Worm (Caenorhabditis elegans): Measurements from ENCODE around the gene C55B6.7.

C55B6.7 gene

ce11 chrX:7191882-7192281 is at the start of gene C55B6.7:
C55B6.7 (minus strand) TSS chrX:7191982.
- no peak for TF ChIP-seq elt-3 (tag; optimal IDR thresholded peaks at IDR 0.05)
- no peak for TF ChIP-seq egl-27 (tag; optimal IDR thresholded peaks at IDR 0.05)
- TF ChIP-seq ceh-16 (tag; optimal IDR thresholded peaks at IDR 0.05), result no peak
- no peak for TF ChIP-seq nhr-23 (tag; optimal IDR thresholded peaks at IDR 0.05)

- no peak for TF ChIP-seq zag-1 (tag; optimal IDR thresholded peaks at IDR 0.05)
Measured at ce11 chrX:7238562-7238961, 46.8 kb upstream of the C55B6.7 start, which contains the start of gene F46H5.3. F46H5.3 (minus strand) TSS chrX:7238662.

- TF ChIP-seq sma-9 (GFP tag; optimal IDR thresholded peaks at IDR 0.05) (peak; percentile 51), sma-9 (tag; optimal IDR thresholded peaks at IDR 0.05) (no peak), F13H6.1 (tag; optimal IDR thresholded peaks at IDR 0.05) (peak; percentile 87), lin-39 (tag; optimal IDR thresholded peaks at IDR 0.05) (no peak), unc-39 (tag; optimal IDR thresholded peaks at IDR 0.05) (no peak), lsy-2 (tag; optimal IDR thresholded peaks at IDR 0.05) (peak in 1 of 2 experiments; percentile 48), sem-4 (tag; optimal IDR thresholded peaks at IDR 0.05) (peak; percentile 56), gmeb-1 (tag; optimal IDR thresholded peaks at IDR 0.05) (no peak), lin-13 (GFP tag; optimal IDR thresholded peaks at IDR 0.05) (peak; percentile 6), ztf-4 (tag; optimal IDR thresholded peaks at IDR 0.05) (peak; percentile 55), nhr-129 (tag; optimal IDR thresholded peaks at IDR 0.05) (peak; percentile 85), mab-5 (tag; optimal IDR thresholded peaks at IDR 0.05) (peak; percentile 57), C34F6.9 (tag; optimal IDR thresholded peaks at IDR 0.05) (peak; percentile 45), nhr-6 (tag; optimal IDR thresholded peaks at IDR 0.05) (peak; percentile 39)
Measured at ce11 chrX:7236717-7237116, 44.9 kb upstream of the C55B6.7 start.

- peak; percentile 44 for TF ChIP-seq Y55F3AM.14 (GFP tag; optimal IDR thresholded peaks at IDR 0.05)
- peak; percentile 95 for TF ChIP-seq F13H6.1 (tag; optimal IDR thresholded peaks at IDR 0.05)
- TF ChIP-seq elt-1 (tag; optimal IDR thresholded peaks at IDR 0.05), result no peak
- no peak for TF ChIP-seq nhr-12 (tag; optimal IDR thresholded peaks at IDR 0.05)
- TF ChIP-seq dmd-4 (tag; optimal IDR thresholded peaks at IDR 0.05), result no peak
- TF ChIP-seq unc-55 (GFP tag; optimal IDR thresholded peaks at IDR 0.05), result peak; percentile 44
- peak; percentile 32 to 37 for TF ChIP-seq lsy-2 (tag; optimal IDR thresholded peaks at IDR 0.05)
- TF ChIP-seq crh-2 (tag; optimal IDR thresholded peaks at IDR 0.05), result peak; percentile 76
- peak; percentile 75 for TF ChIP-seq C34F6.9 (tag; optimal IDR thresholded peaks at IDR 0.05)
- TF ChIP-seq ztf-4 (tag; optimal IDR thresholded peaks at IDR 0.05), result peak; percentile 28
- no peak for TF ChIP-seq nhr-23 (tag; optimal IDR thresholded peaks at IDR 0.05)
- peak; percentile 36 for TF ChIP-seq snpc-4 (tag; optimal IDR thresholded peaks at IDR 0.05)
- peak; percentile 94 for TF ChIP-seq unc-39 (tag; optimal IDR thresholded peaks at IDR 0.05)
- peak; percentile 56 for TF ChIP-seq sem-4 (tag; optimal IDR thresholded peaks at IDR 0.05)
- TF ChIP-seq sma-9 (GFP tag; optimal IDR thresholded peaks at IDR 0.05), result peak; percentile 58
- no peak for TF ChIP-seq sma-9 (tag; optimal IDR thresholded peaks at IDR 0.05)
- TF ChIP-seq gmeb-1 (tag; optimal IDR thresholded peaks at IDR 0.05), result peak; percentile 13
- TF ChIP-seq lin-13 (GFP tag; optimal IDR thresholded peaks at IDR 0.05), result peak; percentile 41
- no peak for TF ChIP-seq ceh-82 (tag; optimal IDR thresholded peaks at IDR 0.05)
- peak; percentile 70 for TF ChIP-seq zag-1 (tag; optimal IDR thresholded peaks at IDR 0.05)
- TF ChIP-seq nhr-129 (tag; optimal IDR thresholded peaks at IDR 0.05), result peak; percentile 80
- peak; percentile 1 for TF ChIP-seq fos-1 (tag; optimal IDR thresholded peaks at IDR 0.05)
- no peak for TF ChIP-seq mbf-1 (tag; optimal IDR thresholded peaks at IDR 0.05)
Measured at ce11 chrX:7234723-7235203, 43.0 kb upstream of the C55B6.7 start.

ce11 chrX:7234074-7234453 is 42.3 kb upstream of the C55B6.7 start:
- TF ChIP-seq R02D3.7 (tag; optimal IDR thresholded peaks at IDR 0.05) (no peak), ztf-1 (GFP tag; conservative IDR thresholded peaks at IDR 0.05) (no peak), gmeb-1 (tag; optimal IDR thresholded peaks at IDR 0.05) (no peak), unc-39 (tag; optimal IDR thresholded peaks at IDR 0.05) (no peak), ztf-11 (tag; optimal IDR thresholded peaks at IDR 0.05) (no peak)
